Fruit fly (Drosophila melanogaster) whole organism, embryonic: ENCODE measurements around the gene GAPsec.

ENCODE experiments used
- CG10267 ChIP-seq: fragments of 200-800 bp; sonication (Bioruptor generic); optimal IDR thresholded peaks from 2 replicates; lab custom pipeline; 2018; ENCODE audit warnings: missing biosample characterization, mild to moderate bottlenecking, missing genetic modification characterization, moderate library complexity
- CG10366 ChIP-seq: fragments of 200-800 bp; sonication (Bioruptor generic); IDR thresholded peaks from 2 replicates; pipeline ENCODE4 v1.3.6; 2022; ENCODE audit warnings: missing biosample characterization, missing genetic modification characterization
- CG10565 ChIP-seq: fragments of 200-800 bp; sonication (Bioruptor generic); optimal IDR thresholded peaks from 3 replicates; lab custom pipeline; 2016; ENCODE audit warnings: missing biosample characterization, mild to moderate bottlenecking, missing genetic modification characterization
- CG10654 ChIP-seq: fragments of 200-800 bp; sonication (Bioruptor generic); optimal IDR thresholded peaks from 2 replicates; lab custom pipeline; 2016; ENCODE audit warnings: missing biosample characterization, missing genetic modification characterization
- CG10959 ChIP-seq: fragments of 200-800 bp; sonication (Bioruptor generic); IDR thresholded peaks from 2 replicates; pipeline ENCODE4 v1.3.6; 2022; ENCODE audit warnings: missing biosample characterization, missing genetic modification characterization
- CG10979 ChIP-seq: fragments of 200-800 bp; sonication (Bioruptor generic); optimal IDR thresholded peaks from 2 replicates; lab custom pipeline; 2018; ENCODE audit warnings: missing biosample characterization, mild to moderate bottlenecking, missing genetic modification characterization, moderate library complexity
- CG12391 ChIP-seq: fragments of 200-800 bp; sonication (Bioruptor generic); optimal IDR thresholded peaks from 3 replicates; lab custom pipeline; 2018; ENCODE audit warnings: missing biosample characterization, mild to moderate bottlenecking, missing genetic modification characterization, moderate library complexity
- CG12744 ChIP-seq: fragments of 200-800 bp; sonication (Bioruptor generic); optimal IDR thresholded peaks from 2 replicates; lab custom pipeline; 2016; ENCODE audit warnings: missing biosample characterization, missing genetic modification characterization
- CG15696 ChIP-seq: fragments of 200-800 bp; sonication (Bioruptor generic); optimal IDR thresholded peaks from 2 replicates; lab custom pipeline; 2019; ENCODE audit warnings: missing biosample characterization, mild to moderate bottlenecking, missing genetic modification characterization, moderate library complexity
- CG16813 ChIP-seq: fragments of 200-800 bp; sonication (Bioruptor generic); IDR thresholded peaks from 3 replicates; pipeline ENCODE4 v1.3.6; 2022; ENCODE audit warnings: missing biosample characterization, missing genetic modification characterization; ENCODE audit not compliant: partially characterized antibody
- CG2202 ChIP-seq: fragments of 200-800 bp; sonication (Bioruptor generic); optimal IDR thresholded peaks from 2 replicates; lab custom pipeline; 2018; ENCODE audit warnings: missing biosample characterization, mild to moderate bottlenecking, missing genetic modification characterization
- CG2875 ChIP-seq: fragments of 200-800 bp; sonication (Bioruptor generic); optimal IDR thresholded peaks from 2 replicates; lab custom pipeline; 2017; ENCODE audit warnings: missing biosample characterization, mild to moderate bottlenecking, missing genetic modification characterization, missing genetic modification reagents
- CG31441 ChIP-seq: fragments of 200-800 bp; sonication (Bioruptor generic); IDR thresholded peaks from 2 replicates; pipeline ENCODE4 v1.3.6; 2022; ENCODE audit warnings: missing biosample characterization, missing genetic modification characterization
- CG32772 ChIP-seq: fragments of 200-800 bp; sonication (Bioruptor generic); IDR thresholded peaks from 2 replicates; pipeline ENCODE4 v1.3.6; 2022; ENCODE audit warnings: missing biosample characterization, missing genetic modification characterization
- CG33557 ChIP-seq: fragments of 200-800 bp; sonication (Bioruptor generic); optimal IDR thresholded peaks from 2 replicates; lab custom pipeline; 2019; ENCODE audit warnings: missing biosample characterization, mild to moderate bottlenecking, missing genetic modification characterization, moderate library complexity
- CG4707 ChIP-seq: fragments of 200-800 bp; sonication (Bioruptor generic); optimal IDR thresholded peaks from 2 replicates; lab custom pipeline; 2018; ENCODE audit warnings: missing biosample characterization, mild to moderate bottlenecking, missing genetic modification characterization, moderate library complexity
- CG5953 ChIP-seq: fragments of 200-800 bp; sonication (Bioruptor generic); IDR thresholded peaks from 2 replicates; pipeline ENCODE4 v1.3.6; 2022; ENCODE audit warnings: missing biosample characterization, missing genetic modification characterization
- CG6254 ChIP-seq: fragments of 200-800 bp; sonication (Bioruptor generic); optimal IDR thresholded peaks from 3 replicates; lab custom pipeline; 2017; ENCODE audit warnings: mild to moderate bottlenecking, missing biosample characterization, missing genetic modification reagents, missing genetic modification characterization
- CG6689 ChIP-seq: fragments of 200-800 bp; sonication (Bioruptor generic); IDR thresholded peaks from 2 replicates; pipeline ENCODE4 v1.3.6; 2022; ENCODE audit warnings: missing biosample characterization, missing genetic modification characterization
- CG7357 ChIP-seq: fragments of 200-800 bp; sonication (Bioruptor generic); IDR thresholded peaks from 3 replicates; pipeline ENCODE4 v1.3.6; 2022; ENCODE audit warnings: missing biosample characterization, missing genetic modification characterization
- CG7372 ChIP-seq: fragments of 200-800 bp; sonication (Bioruptor generic); IDR thresholded peaks from 2 replicates; pipeline ENCODE4 v1.3.6; 2022; ENCODE audit warnings: missing biosample characterization, missing genetic modification characterization
- CG8388 ChIP-seq: fragments of 200-800 bp; sonication (Bioruptor generic); optimal IDR thresholded peaks from 2 replicates; lab custom pipeline; 2019; ENCODE audit warnings: missing biosample characterization, mild to moderate bottlenecking, missing genetic modification characterization, moderate library complexity
- CTCF ChIP-seq: fragments of 200-800 bp; sonication (Bioruptor generic); optimal IDR thresholded peaks from 2 replicates; lab custom pipeline; 2017; ENCODE audit warnings: missing biosample characterization, mild to moderate bottlenecking, missing genetic modification characterization, moderate library complexity
- Chrac-16 ChIP-seq: fragments of 200-800 bp; sonication (Bioruptor generic); optimal IDR thresholded peaks from 3 replicates; lab custom pipeline; 2016; ENCODE audit warnings: missing biosample characterization, missing genetic modification characterization
- CkIIα-i1 ChIP-seq: fragments of 200-800 bp; sonication (Bioruptor generic); IDR thresholded peaks from 2 replicates; pipeline ENCODE4 v1.3.6; 2022; ENCODE audit warnings: missing biosample characterization, missing genetic modification characterization
- Dfd ChIP-seq, 2 experiments: fragments of >200 bp; optimal IDR thresholded peaks; 2 replicates each; lab custom pipeline; 2017; ENCODE audit warnings: missing biosample characterization in 2 of 2, missing genetic modification characterization in 2 of 2
- E2f1 ChIP-seq: fragments of 200-800 bp; sonication (Bioruptor generic); IDR thresholded peaks from 2 replicates; pipeline ENCODE4 v1.3.6; 2022; ENCODE audit warnings: missing biosample characterization, missing genetic modification characterization
- Max ChIP-seq: fragments of 200-800 bp; sonication (Bioruptor generic); optimal IDR thresholded peaks from 2 replicates; lab custom pipeline; 2016; ENCODE audit warnings: missing biosample characterization, mild to moderate bottlenecking, missing genetic modification characterization
- Opbp ChIP-seq: fragments of 200-800 bp; sonication (Bioruptor generic); IDR thresholded peaks from 3 replicates; pipeline ENCODE4 v1.3.6; 2022; ENCODE audit warnings: missing biosample characterization, missing genetic modification characterization; ENCODE audit not compliant: partially characterized antibody
- Spps ChIP-seq: fragments of 200-800 bp; sonication (Bioruptor generic); optimal IDR thresholded peaks from 2 replicates; lab custom pipeline; 2018; ENCODE audit warnings: missing biosample characterization, mild to moderate bottlenecking, missing genetic modification characterization
- ac ChIP-seq: fragments of 200-800 bp; sonication (Bioruptor generic); optimal IDR thresholded peaks from 3 replicates; lab custom pipeline; 2017; ENCODE audit warnings: missing biosample characterization, mild to moderate bottlenecking, missing genetic modification characterization
- ap ChIP-seq: fragments of 200-800 bp; sonication (Bioruptor generic); IDR thresholded peaks from 2 replicates; pipeline ENCODE4 v1.3.6; 2022; ENCODE audit warnings: missing biosample characterization, missing genetic modification characterization
- bigmax ChIP-seq: fragments of 200-800 bp; sonication (Bioruptor generic); optimal IDR thresholded peaks from 2 replicates; lab custom pipeline; 2018; ENCODE audit warnings: missing biosample characterization, mild to moderate bottlenecking, missing genetic modification characterization
- croc ChIP-seq: fragments of 200-800 bp; sonication (Bioruptor generic); conservative IDR thresholded peaks from 3 replicates; pipeline ENCODE4 v1.3.6; 2022; ENCODE audit warnings: missing biosample characterization, missing genetic modification characterization
- dm ChIP-seq: fragments of 200-800 bp; sonication (Bioruptor generic); optimal IDR thresholded peaks from 3 replicates; lab custom pipeline; 2016; ENCODE audit warnings: missing biosample characterization, missing genetic modification characterization
- dmrt11E ChIP-seq: fragments of 200-800 bp; sonication (Bioruptor generic); optimal IDR thresholded peaks from 3 replicates; lab custom pipeline; 2018; ENCODE audit warnings: missing biosample characterization, mild to moderate bottlenecking, missing genetic modification characterization, moderate library complexity
- dmrt99B ChIP-seq: fragments of 200-800 bp; sonication (Bioruptor generic); optimal IDR thresholded peaks from 2 replicates; lab custom pipeline; 2018; ENCODE audit warnings: missing biosample characterization, mild to moderate bottlenecking, missing genetic modification characterization, moderate library complexity
- ewg ChIP-seq: fragments of 200-800 bp; sonication (Bioruptor generic); optimal IDR thresholded peaks from 3 replicates; lab custom pipeline; 2017; ENCODE audit warnings: mild to moderate bottlenecking, missing biosample characterization, missing genetic modification reagents, missing genetic modification characterization
- fd3F ChIP-seq: fragments of 200-800 bp; sonication (Bioruptor generic); optimal IDR thresholded peaks from 2 replicates; lab custom pipeline; 2018; ENCODE audit warnings: missing biosample characterization, mild to moderate bottlenecking, missing genetic modification characterization, moderate library complexity
- fd64A ChIP-seq: fragments of 200-800 bp; sonication (Bioruptor generic); optimal IDR thresholded peaks from 3 replicates; lab custom pipeline; 2018; ENCODE audit warnings: missing biosample characterization, mild to moderate bottlenecking, missing genetic modification characterization
- gcm ChIP-seq: fragments of 200-800 bp; sonication (Bioruptor generic); optimal IDR thresholded peaks from 2 replicates; lab custom pipeline; 2019; ENCODE audit warnings: missing biosample characterization, mild to moderate bottlenecking, missing genetic modification characterization, moderate library complexity
- gsb ChIP-seq: fragments of 200-800 bp; sonication (Bioruptor generic); IDR thresholded peaks from 2 replicates; pipeline ENCODE4 v1.3.6; 2022; ENCODE audit warnings: missing biosample characterization, missing genetic modification characterization
- pho ChIP-seq: fragments of 200-800 bp; sonication (Bioruptor generic); optimal IDR thresholded peaks from 2 replicates; lab custom pipeline; 2016; ENCODE audit warnings: missing biosample characterization, missing genetic modification characterization
- psq ChIP-seq: fragments of 200-800 bp; sonication (Bioruptor generic); optimal IDR thresholded peaks from 2 replicates; lab custom pipeline; 2017; ENCODE audit warnings: missing biosample characterization, missing genetic modification characterization
- row ChIP-seq: fragments of 200-800 bp; sonication (Bioruptor generic); IDR thresholded peaks from 3 replicates; pipeline ENCODE4 v1.3.6; 2022; ENCODE audit warnings: missing biosample characterization, missing genetic modification characterization
- sug ChIP-seq: fragments of 200-800 bp; optimal IDR thresholded peaks from 2 replicates; lab custom pipeline; 2019; ENCODE audit warnings: missing biosample characterization, mild to moderate bottlenecking, missing genetic modification characterization, moderate library complexity
- tin ChIP-seq: fragments of 200-800 bp; sonication (Bioruptor generic); optimal IDR thresholded peaks from 3 replicates; lab custom pipeline; 2016; ENCODE audit warnings: missing biosample characterization, missing genetic modification characterization
- trh ChIP-seq: fragments of 200-800 bp; sonication (Bioruptor generic); optimal IDR thresholded peaks from 2 replicates; lab custom pipeline; 2016; ENCODE audit warnings: missing biosample characterization, missing genetic modification characterization
- ttk ChIP-seq: fragments of 200-800 bp; sonication (Bioruptor generic); IDR thresholded peaks from 2 replicates; pipeline ENCODE4 v2.1.2; 2022; ENCODE audit warnings: missing biosample characterization, missing genetic modification characterization
- z ChIP-seq: fragments of 200-800 bp; sonication (Bioruptor generic); IDR thresholded peaks from 3 replicates; pipeline ENCODE4 v1.3.6; 2022; ENCODE audit warnings: missing biosample characterization, missing genetic modification characterization

The GAPsec gene

dm6 chr3L:8667809-8668593 lies 44.3 kb upstream of the GAPsec start (continued):
- TF ChIP-seq psq (GFP tag; lab: Kevin White, UChicago), result no peak
- no peak for TF ChIP-seq CG10565 (GFP tag; lab: Kevin White, UChicago)
- no peak for TF ChIP-seq CG10366 (GFP tag; lab: Robert Waterston, UW)
- 0 out of 2 replicates have a peak, but pooled peaks have one; percentile 6 for TF ChIP-seq CG32772 (GFP tag; lab: Robert Waterston, UW)
- TF ChIP-seq CG2875, result no peak
- TF ChIP-seq E2f1, result 0 out of 2 replicates have a peak, but pooled peaks have one; percentile 40
- TF ChIP-seq CG7357 (GFP tag; lab: Robert Waterston, UW), result no peak
- TF ChIP-seq CG7372 (GFP tag; lab: Robert Waterston, UW), result no peak
- TF ChIP-seq pho (GFP tag; lab: Kevin White, UChicago), result no peak
- TF ChIP-seq z (GFP tag; lab: Robert Waterston, UW), result no peak
- peak; percentile 61 for TF ChIP-seq dmrt99B (tag; lab: Kevin White, UChicago)
- no peak for TF ChIP-seq CG10654 (GFP tag; lab: Kevin White, UChicago)
- TF ChIP-seq CG8388, result peak; percentile 40
- TF ChIP-seq trh (GFP tag; lab: Kevin White, UChicago), result no peak
- TF ChIP-seq bigmax (GFP tag; lab: Kevin White, UChicago), result no peak
- no peak for TF ChIP-seq sug (tag; lab: Kevin White, UChicago)
- peak; percentile 31 for TF ChIP-seq CG2202 (tag; lab: Kevin White, UChicago)
- TF ChIP-seq row (GFP tag; lab: Robert Waterston, UW), result peak; percentile 66
- no peak for TF ChIP-seq ac
- no peak for TF ChIP-seq fd3F (GFP tag; lab: Kevin White, UChicago)
- peak; percentile 47 for TF ChIP-seq CG6689
- no peak for TF ChIP-seq CG12744 (GFP tag; lab: Kevin White, UChicago)
- peak; percentile 72 for TF ChIP-seq CG10979 (tag; lab: Kevin White, UChicago)
- TF ChIP-seq ewg (GFP tag; lab: Kevin White, UChicago), result no peak
- peak; percentile 26 for TF ChIP-seq CG6254 (GFP tag; lab: Kevin White, UChicago)
- peak; percentile 29 for TF ChIP-seq gcm
- no peak for TF ChIP-seq CG4707 (GFP tag; lab: Kevin White, UChicago)
- no peak for TF ChIP-seq Opbp
- TF ChIP-seq CG5953 (GFP tag; lab: Robert Waterston, UW), result no peak
- no peak for TF ChIP-seq CkIIα-i1 (GFP tag; lab: Robert Waterston, UW)
- peak; percentile 58 for TF ChIP-seq CG10267 (tag; lab: Kevin White, UChicago)
- peak; percentile 28 for TF ChIP-seq Chrac-16 (GFP tag; lab: Kevin White, UChicago)
- TF ChIP-seq CG12391, result peak; percentile 58
- 0 out of 3 replicates have a peak, but pooled peaks have one; percentile 29 for TF ChIP-seq croc (GFP tag; lab: Robert Waterston, UW)
- no peak for TF ChIP-seq CTCF (GFP tag; lab: Kevin White, UChicago)
- TF ChIP-seq ap (GFP tag; lab: Robert Waterston, UW), result 0 out of 2 replicates have a peak, but pooled peaks have one; percentile 6
- no peak for TF ChIP-seq CG16813 (GFP tag; lab: Robert Waterston, UW)
- peak; percentile 78 for TF ChIP-seq CG31441 (GFP tag; lab: Robert Waterston, UW)
- no peak for TF ChIP-seq dm (GFP tag; lab: Kevin White, UChicago)
- TF ChIP-seq fd64A (GFP tag; lab: Kevin White, UChicago), result no peak
- no peak for TF ChIP-seq Max (GFP tag; lab: Kevin White, UChicago)
- TF ChIP-seq CG10959 (GFP tag; lab: Robert Waterston, UW), result no peak
- TF ChIP-seq tin (GFP tag; lab: Kevin White, UChicago), result no peak
- no peak for TF ChIP-seq gsb (GFP tag; lab: Robert Waterston, UW)
- TF ChIP-seq ttk (GFP tag; lab: Robert Waterston, UW), result peak; percentile 38; the same call in 1 of the 2 replicates
- TF ChIP-seq Dfd (GFP tag; optimal IDR thresholded peaks at IDR 0.05; lab: Kevin White, UChicago), result no peak
- TF ChIP-seq dmrt11E (tag; lab: Kevin White, UChicago), result peak; percentile 78
- TF ChIP-seq CG33557 (GFP tag; lab: Kevin White, UChicago), result peak; percentile 51
- TF ChIP-seq CG15696, result peak; percentile 38
- TF ChIP-seq Spps (tag; lab: Kevin White, UChicago), result peak; percentile 3
